Fruit fly (Drosophila melanogaster): ENCODE measurements around the gene CG32225.

- TF ChIP-seq ttk (optimal IDR thresholded peaks at IDR 0.05), result no peak
- no peak for TF ChIP-seq h (optimal IDR thresholded peaks at IDR 0.05)
- no peak for TF ChIP-seq insv (optimal IDR thresholded peaks at IDR 0.05)
- no peak for TF ChIP-seq psq (optimal IDR thresholded peaks at IDR 0.05)
- no peak for TF ChIP-seq Sin3A (optimal IDR thresholded peaks at IDR 0.05)
- no peak for TF ChIP-seq Myc (optimal IDR thresholded peaks at IDR 0.05)
Observed at dm6 chr3L:20287046-20287445, 19.0 kb downstream of the CG32225 start.
